Worm (Caenorhabditis elegans): ENCODE results near the gene F46H5.4.

The F46H5.4 gene

ce11 chrX:7234723-7235203, 19.6 kb downstream of the F46H5.4 start:
- TF ChIP-seq lin-39 (tag; optimal IDR thresholded peaks at IDR 0.05) (peak; percentile 58), mml-1 (tag; optimal IDR thresholded peaks at IDR 0.05) (no peak), nhr-76 (tag; optimal IDR thresholded peaks at IDR 0.05) (no peak), snpc-4 (tag; optimal IDR thresholded peaks at IDR 0.05) (no peak), lsy-12 (tag; optimal IDR thresholded peaks at IDR 0.05) (peak; percentile 53), hmg-11 (tag; optimal IDR thresholded peaks at IDR 0.05) (peak; percentile 55), ztf-4 (tag; optimal IDR thresholded peaks at IDR 0.05) (no peak), sea-2 (GFP tag; optimal IDR thresholded peaks at IDR 0.05) (no peak), ceh-28 (tag; optimal IDR thresholded peaks at IDR 0.05) (no peak), nfya-1 (tag; optimal IDR thresholded peaks at IDR 0.05; ENCODE audit: insufficient read depth) (peak; percentile 78), skn-1 (tag; optimal IDR thresholded peaks at IDR 0.05) (no peak), ceh-82 (tag; optimal IDR thresholded peaks at IDR 0.05) (no peak), ceh-16 (tag; optimal IDR thresholded peaks at IDR 0.05) (no peak), egl-27 (tag; optimal IDR thresholded peaks at IDR 0.05) (no peak), nhr-28 (tag; optimal IDR thresholded peaks at IDR 0.05) (no peak), elt-2 (tag; optimal IDR thresholded peaks at IDR 0.05) (peak; percentile 38), aly-2 (tag; optimal IDR thresholded peaks at IDR 0.05) (no peak), unc-39 (tag; optimal IDR thresholded peaks at IDR 0.05) (peak; percentile 57), fkh-2 (tag; optimal IDR thresholded peaks at IDR 0.05) (peak; percentile 44), pha-4 (tag; optimal IDR thresholded peaks at IDR 0.05) (peak; percentile 38), fkh-10 (GFP tag; optimal IDR thresholded peaks at IDR 0.05) (peak; percentile 92), unc-62 (GFP tag; optimal IDR thresholded peaks at IDR 0.05) (no peak), daf-12 (tag; optimal IDR thresholded peaks at IDR 0.05) (no peak), ama-1 (optimal IDR thresholded peaks at IDR 0.05) (peak; percentile 41), zag-1 (tag; optimal IDR thresholded peaks at IDR 0.05) (peak; percentile 17), nhr-12 (tag; optimal IDR thresholded peaks at IDR 0.05) (no peak), tbx-2 (tag; optimal IDR thresholded peaks at IDR 0.05) (peak; percentile 33), ceh-9 (tag; optimal IDR thresholded peaks at IDR 0.05) (no peak), nhr-23 (tag; optimal IDR thresholded peaks at IDR 0.05) (no peak), egl-5 (tag; optimal IDR thresholded peaks at IDR 0.05) (peak; percentile 41), nhr-43 (tag; optimal IDR thresholded peaks at IDR 0.05; ENCODE audit: poor library complexity, severe bottlenecking) (no peak), elt-3 (tag; optimal IDR thresholded peaks at IDR 0.05) (no peak), lin-15B (tag; optimal IDR thresholded peaks at IDR 0.05) (no peak)

- TF ChIP-seq nhr-28 (tag; optimal IDR thresholded peaks at IDR 0.05) (no peak), aly-2 (tag; optimal IDR thresholded peaks at IDR 0.05) (no peak)
These were observed 20.3 kb downstream of the F46H5.4 start for ce11 chrX:7234074-7234453.

- TF ChIP-seq nhr-67 (tag; optimal IDR thresholded peaks at IDR 0.05) (no peak), elt-2 (tag; optimal IDR thresholded peaks at IDR 0.05) (peak; percentile 73)
These were observed 21.0 kb downstream of the F46H5.4 start for ce11 chrX:7233127-7234073.

- no peak for TF ChIP-seq tbx-2 (tag; optimal IDR thresholded peaks at IDR 0.05)
- TF ChIP-seq aly-2 (tag; optimal IDR thresholded peaks at IDR 0.05) = no peak
- TF ChIP-seq jun-1 (tag; optimal IDR thresholded peaks at IDR 0.05) = peak; percentile 16
- peak; percentile 63 for TF ChIP-seq nfya-1 (tag; optimal IDR thresholded peaks at IDR 0.05; ENCODE audit: insufficient read depth)
- peak; percentile 48 for TF ChIP-seq pha-4 (tag; optimal IDR thresholded peaks at IDR 0.05)
- peak; percentile 66 for TF ChIP-seq lin-39 (tag; optimal IDR thresholded peaks at IDR 0.05)
- TF ChIP-seq pqm-1 (tag; optimal IDR thresholded peaks at IDR 0.05) = peak; percentile 31
- TF ChIP-seq elt-2 (tag; optimal IDR thresholded peaks at IDR 0.05) = peak; percentile 60
- TF ChIP-seq nhr-43 (tag; optimal IDR thresholded peaks at IDR 0.05; ENCODE audit: poor library complexity, severe bottlenecking) = peak; percentile 13
- peak; percentile 34 for TF ChIP-seq hmg-11 (tag; optimal IDR thresholded peaks at IDR 0.05)
- peak; percentile 17 for TF ChIP-seq snpc-4 (tag; optimal IDR thresholded peaks at IDR 0.05)
- no peak for TF ChIP-seq nhr-12 (tag; optimal IDR thresholded peaks at IDR 0.05)
- peak; percentile 27 for TF ChIP-seq nhr-23 (tag; optimal IDR thresholded peaks at IDR 0.05)
- no peak for TF ChIP-seq nhr-25 (tag; optimal IDR thresholded peaks at IDR 0.05)
- TF ChIP-seq skn-1 (tag; optimal IDR thresholded peaks at IDR 0.05) = no peak
- TF ChIP-seq ama-1 (optimal IDR thresholded peaks at IDR 0.05) = peak; percentile 90
- TF ChIP-seq eor-1 (tag; optimal IDR thresholded peaks at IDR 0.05) = no peak
These were observed 22.1 kb downstream of the F46H5.4 start for ce11 chrX:7232158-7232822.
